Worm (Caenorhabditis elegans) whole organism, early embryonic: ENCODE data around the gene smcl-1.

Experiments
- ama-1 ChIP-seq: fragments of 150-350 bp; optimal IDR thresholded peaks from 2 replicates; lab custom pipeline; 2014
- ceh-13 ChIP-seq: fragments of 200-800 bp; sonication (Bioruptor generic); optimal IDR thresholded peaks from 2 replicates; lab custom pipeline; 2018; ENCODE audit warnings: mild to moderate bottlenecking, missing genetic modification characterization, missing compliant biosample characterization
- flt-1 ChIP-seq: fragments of 200-800 bp; sonication (Bioruptor generic); IDR thresholded peaks from 2 replicates; pipeline ENCODE4 v1.3.6; 2022; ENCODE audit warnings: missing genetic modification characterization, missing compliant biosample characterization
- hmbx-1 ChIP-seq: sonication (generic microtip); optimal IDR thresholded peaks from 2 replicates; lab custom pipeline; 2016; ENCODE audit warnings: mild to moderate bottlenecking, missing genetic modification characterization, missing compliant biosample characterization
- hmg-4 ChIP-seq: fragments of 200-800 bp; sonication (Bioruptor generic); optimal IDR thresholded peaks from 2 replicates; lab custom pipeline; 2018; ENCODE audit warnings: mild to moderate bottlenecking, missing genetic modification characterization, missing compliant biosample characterization
- hnd-1 ChIP-seq: sonication (generic microtip); optimal IDR thresholded peaks from 2 replicates; lab custom pipeline; 2016; ENCODE audit warnings: missing genetic modification characterization, missing compliant biosample characterization
- sea-1 ChIP-seq: fragments of 200-800 bp; sonication (Bioruptor generic); conservative IDR thresholded peaks from 2 replicates; pipeline ENCODE4 v1.3.6; 2022; ENCODE audit warnings: missing genetic modification characterization, missing compliant biosample characterization
- tbx-11 ChIP-seq: fragments of 200-800 bp; sonication (Bioruptor generic); IDR thresholded peaks from 2 replicates; pipeline ENCODE4 v1.3.6; 2022; ENCODE audit warnings: missing genetic modification characterization, missing compliant biosample characterization
- tra-4 ChIP-seq: sonication (generic microtip); optimal IDR thresholded peaks from 2 replicates; lab custom pipeline; 2017; ENCODE audit warnings: missing genetic modification characterization, missing compliant biosample characterization

ce11 chrX:11700263-11700662, 7.0 kb downstream of the smcl-1 start, which contains the start of gene C44C10.15:
- no peak for TF ChIP-seq tra-4 (tag; lab: Kevin White, UChicago)
- no peak for TF ChIP-seq hmg-4 (GFP tag; lab: Kevin White, UChicago)
- no peak for TF ChIP-seq flt-1
- TF ChIP-seq ama-1, result no peak
- no peak for TF ChIP-seq hmbx-1 (tag; lab: Kevin White, UChicago)
- no peak for TF ChIP-seq hnd-1
- TF ChIP-seq tbx-11 (GFP tag; lab: Robert Waterston, UW), result no peak
- TF ChIP-seq sea-1, result no peak
- no peak for TF ChIP-seq ceh-13 (GFP tag; lab: Kevin White, UChicago)
